Worm (Caenorhabditis elegans) whole organism, L3 larva: ENCODE measurements around the gene pafo-1.

Source experiments
- ZK546.5 ChIP-seq: sonication (generic microtip); optimal IDR thresholded peaks from 2 replicates; lab custom pipeline; 2017; ENCODE audit warnings: missing biosample characterization, missing genetic modification characterization
- ama-1 ChIP-seq: fragments of 150-350 bp; optimal IDR thresholded peaks from 2 replicates; lab custom pipeline; 2018
- daf-12 ChIP-seq: fragments of 150-350 bp; optimal IDR thresholded peaks from 2 replicates; lab custom pipeline; 2014; ENCODE audit warnings: missing biosample characterization, missing genetic modification reagents, missing genetic modification characterization
- elt-2 ChIP-seq: sonication (generic microtip); optimal IDR thresholded peaks from 2 replicates; lab custom pipeline; 2016; ENCODE audit warnings: missing genetic modification reagents, mild to moderate bottlenecking, missing genetic modification characterization, missing compliant biosample characterization
- jun-1 ChIP-seq: fragments of 150-350 bp; optimal IDR thresholded peaks from 2 replicates; lab custom pipeline; 2014; ENCODE audit warnings: missing biosample characterization, missing genetic modification reagents, missing genetic modification characterization
- mdl-1 ChIP-seq: fragments of 150-350 bp; optimal IDR thresholded peaks from 2 replicates; lab custom pipeline; 2014; ENCODE audit warnings: missing biosample characterization, missing genetic modification characterization
- nhr-12 ChIP-seq: fragments of 150-350 bp; optimal IDR thresholded peaks from 2 replicates; lab custom pipeline; 2014; ENCODE audit warnings: missing biosample characterization, missing genetic modification characterization
- nhr-237 ChIP-seq: fragments of 150-350 bp; optimal IDR thresholded peaks from 2 replicates; lab custom pipeline; 2014; ENCODE audit warnings: missing biosample characterization, missing genetic modification characterization
- nhr-76 ChIP-seq: fragments of 150-350 bp; sonication (generic microtip); optimal IDR thresholded peaks from 5 replicates; lab custom pipeline; 2014; ENCODE audit warnings: missing biosample characterization, missing genetic modification characterization
- nhr-77 ChIP-seq: fragments of 150-350 bp; optimal IDR thresholded peaks from 2 replicates; lab custom pipeline; 2014; ENCODE audit warnings: missing biosample characterization, missing genetic modification characterization
- ztf-11 ChIP-seq: fragments of 150-350 bp; optimal IDR thresholded peaks from 2 replicates; lab custom pipeline; 2014; ENCODE audit warnings: missing biosample characterization, missing genetic modification characterization

DNA sequence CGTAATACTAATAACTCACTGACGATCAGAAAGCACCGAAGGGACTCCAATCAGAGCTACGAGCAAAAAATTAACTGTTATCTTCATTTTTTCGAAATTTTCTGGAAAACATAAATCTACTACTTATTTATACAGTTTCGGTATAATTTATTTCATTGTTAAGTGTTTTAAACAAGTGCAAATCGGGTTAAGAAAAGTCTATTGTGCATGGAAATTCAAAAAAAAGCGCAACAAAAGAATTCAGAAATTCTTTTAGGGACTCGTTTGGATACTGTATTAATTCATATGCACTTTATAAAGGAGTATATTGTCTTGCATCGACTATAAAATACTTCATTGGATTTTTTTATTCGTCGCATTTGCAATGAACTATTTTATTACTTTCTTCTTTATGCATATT is 49.3 kb upstream of the pafo-1 start, which contains the start of the genes nas-20 and nas-21:
- TF ChIP-seq ZK546.5 (tag; lab: Kevin White, UChicago): no peak
- no peak for TF ChIP-seq mdl-1
- no peak for TF ChIP-seq ama-1 (lab: Kevin White, UChicago)
- TF ChIP-seq nhr-237: no peak
- TF ChIP-seq nhr-77: no peak
- no peak for TF ChIP-seq nhr-76 (tag; lab: Kevin White, UChicago)
- no peak for TF ChIP-seq jun-1 (tag; lab: Kevin White, UChicago)
- no peak for TF ChIP-seq elt-2 (tag; lab: Kevin White, UChicago)
- TF ChIP-seq ztf-11: no peak
- TF ChIP-seq daf-12 (tag; lab: Kevin White, UChicago): no peak
- TF ChIP-seq nhr-12 (tag; lab: Kevin White, UChicago): no peak
